Worm (Caenorhabditis elegans) whole organism, L2 larva: Measurements from ENCODE around the gene ndx-6.

Experiments used
- C34F6.9 ChIP-seq: fragments of 150-350 bp; optimal IDR thresholded peaks from 2 replicates; lab custom pipeline; 2014; ENCODE audit warnings: missing biosample characterization, missing genetic modification characterization
- F13H6.1 ChIP-seq: sonication (generic microtip); optimal IDR thresholded peaks from 2 replicates; lab custom pipeline; 2016; ENCODE audit warnings: missing genetic modification characterization, missing compliant biosample characterization
- R02D3.7 ChIP-seq: fragments of 150-350 bp; optimal IDR thresholded peaks from 2 replicates; lab custom pipeline; 2014; ENCODE audit warnings: missing biosample characterization, missing genetic modification characterization
- Y55F3AM.14 ChIP-seq: fragments of 200-800 bp; sonication (Bioruptor generic); optimal IDR thresholded peaks from 2 replicates; lab custom pipeline; 2018; ENCODE audit warnings: mild to moderate bottlenecking, missing genetic modification characterization, missing compliant biosample characterization
- ZK546.5 ChIP-seq: sonication (generic microtip); optimal IDR thresholded peaks from 2 replicates; lab custom pipeline; 2017; ENCODE audit warnings: missing biosample characterization, missing genetic modification characterization
- alr-1 ChIP-seq: fragments of 150-350 bp; optimal IDR thresholded peaks from 2 replicates; lab custom pipeline; 2014; ENCODE audit warnings: missing biosample characterization, missing genetic modification characterization
- aly-2 ChIP-seq: fragments of 150-350 bp; optimal IDR thresholded peaks from 2 replicates; lab custom pipeline; 2014; ENCODE audit warnings: missing biosample characterization, missing genetic modification characterization
- ama-1 ChIP-seq: fragments of 150-350 bp; optimal IDR thresholded peaks from 2 replicates; lab custom pipeline; 2018; ENCODE audit warnings: inconsistent platforms
- blmp-1 ChIP-seq: sonication (generic microtip); optimal IDR thresholded peaks from 2 replicates; lab custom pipeline; 2017; ENCODE audit warnings: missing genetic modification characterization, mild to moderate bottlenecking, missing compliant biosample characterization, antibody characterized with exemption, moderate library complexity; ENCODE audit not compliant: insufficient read depth
- ceh-16 ChIP-seq: fragments of 150-350 bp; optimal IDR thresholded peaks from 2 replicates; lab custom pipeline; 2014; ENCODE audit warnings: missing biosample characterization, missing genetic modification characterization
- ceh-82 ChIP-seq: fragments of 150-350 bp; optimal IDR thresholded peaks from 2 replicates; lab custom pipeline; 2014; ENCODE audit warnings: missing biosample characterization, missing genetic modification characterization
- crh-2 ChIP-seq: sonication (generic microtip); optimal IDR thresholded peaks from 2 replicates; lab custom pipeline; 2017; ENCODE audit warnings: missing biosample characterization, missing genetic modification characterization
- dmd-4 ChIP-seq: sonication (generic microtip); optimal IDR thresholded peaks from 2 replicates; lab custom pipeline; 2017; ENCODE audit warnings: missing biosample characterization, missing genetic modification characterization
- egl-27 ChIP-seq: sonication (generic microtip); optimal IDR thresholded peaks from 3 replicates; lab custom pipeline; 2017; ENCODE audit warnings: missing biosample characterization, missing genetic modification reagents, missing genetic modification characterization
- elt-1 ChIP-seq: fragments of 150-350 bp; optimal IDR thresholded peaks from 2 replicates; lab custom pipeline; 2014; ENCODE audit warnings: missing biosample characterization, missing genetic modification characterization
- elt-3 ChIP-seq: sonication (generic microtip); optimal IDR thresholded peaks from 2 replicates; lab custom pipeline; 2017; ENCODE audit warnings: missing biosample characterization, missing genetic modification characterization
- fos-1 ChIP-seq: fragments of 150-350 bp; optimal IDR thresholded peaks from 2 replicates; lab custom pipeline; 2014; ENCODE audit warnings: missing biosample characterization, missing genetic modification characterization
- gmeb-1 ChIP-seq: fragments of 150-350 bp; optimal IDR thresholded peaks from 2 replicates; lab custom pipeline; 2014; ENCODE audit warnings: missing biosample characterization, missing genetic modification characterization
- lin-11 ChIP-seq: fragments of 150-350 bp; sonication (generic microtip); optimal IDR thresholded peaks from 2 replicates; lab custom pipeline; 2014; ENCODE audit warnings: missing biosample characterization, missing genetic modification characterization, inconsistent platforms, mixed read lengths
- lin-13 ChIP-seq: fragments of 150-350 bp; optimal IDR thresholded peaks from 2 replicates; lab custom pipeline; 2014; ENCODE audit warnings: missing biosample characterization, missing genetic modification reagents, missing genetic modification characterization
- lin-39 ChIP-seq: fragments of 150-350 bp; optimal IDR thresholded peaks from 2 replicates; lab custom pipeline; 2014; ENCODE audit warnings: missing biosample characterization, missing genetic modification reagents, missing genetic modification characterization
- lsy-2 ChIP-seq, 2 experiments: fragments of 150-350 bp in 1 of 2; sonication (generic microtip) in 1 of 2; optimal IDR thresholded peaks; 2 replicates each; lab custom pipeline; 2014 to 2017; ENCODE audit warnings: missing biosample characterization in 2 of 2, missing genetic modification characterization in 2 of 2
- mab-5 ChIP-seq: fragments of 150-350 bp; optimal IDR thresholded peaks from 2 replicates; lab custom pipeline; 2014; ENCODE audit warnings: missing biosample characterization, missing genetic modification characterization
- mbf-1 ChIP-seq: sonication (generic microtip); optimal IDR thresholded peaks from 2 replicates; lab custom pipeline; 2017; ENCODE audit warnings: missing biosample characterization, missing genetic modification characterization
- mdl-1 ChIP-seq, 2 experiments: fragments of 150-350 bp in 1 of 2; sonication (generic microtip) in 1 of 2; optimal IDR thresholded peaks; 2 replicates each; lab custom pipeline; 2017; ENCODE audit warnings: missing biosample characterization in 2 of 2, missing genetic modification characterization in 2 of 2
- nhr-10 ChIP-seq: sonication (generic microtip); optimal IDR thresholded peaks from 2 replicates; lab custom pipeline; 2017; ENCODE audit warnings: missing biosample characterization, missing genetic modification characterization
- nhr-11 ChIP-seq: fragments of 150-350 bp; optimal IDR thresholded peaks from 2 replicates; lab custom pipeline; 2014; ENCODE audit warnings: missing biosample characterization, missing genetic modification characterization
- nhr-12 ChIP-seq: fragments of 150-350 bp; optimal IDR thresholded peaks from 2 replicates; lab custom pipeline; 2014; ENCODE audit warnings: missing biosample characterization, missing genetic modification characterization
- nhr-129 ChIP-seq: fragments of 150-350 bp; optimal IDR thresholded peaks from 2 replicates; lab custom pipeline; 2014; ENCODE audit warnings: missing biosample characterization, missing genetic modification characterization
- nhr-21 ChIP-seq: fragments of 150-350 bp; optimal IDR thresholded peaks from 2 replicates; lab custom pipeline; 2014; ENCODE audit warnings: missing biosample characterization, missing genetic modification characterization
- nhr-23 ChIP-seq: fragments of 150-350 bp; optimal IDR thresholded peaks from 2 replicates; lab custom pipeline; 2014; ENCODE audit warnings: missing biosample characterization, missing genetic modification reagents, missing genetic modification characterization
- nhr-237 ChIP-seq: fragments of 150-350 bp; optimal IDR thresholded peaks from 2 replicates; lab custom pipeline; 2014; ENCODE audit warnings: missing biosample characterization, missing genetic modification characterization
- nhr-25 ChIP-seq: fragments of 150-350 bp; sonication (generic microtip); optimal IDR thresholded peaks from 3 replicates; lab custom pipeline; 2014; ENCODE audit warnings: missing biosample characterization, missing genetic modification characterization
- nhr-6 ChIP-seq: fragments of 150-350 bp; optimal IDR thresholded peaks from 2 replicates; lab custom pipeline; 2014; ENCODE audit warnings: missing biosample characterization, missing genetic modification characterization
- nhr-77 ChIP-seq: fragments of 150-350 bp; optimal IDR thresholded peaks from 2 replicates; lab custom pipeline; 2014; ENCODE audit warnings: missing biosample characterization, missing genetic modification characterization
- peb-1 ChIP-seq: fragments of 150-350 bp; optimal IDR thresholded peaks from 2 replicates; lab custom pipeline; 2014; ENCODE audit warnings: missing biosample characterization, missing genetic modification characterization
- sem-4 ChIP-seq: fragments of 150-350 bp; optimal IDR thresholded peaks from 2 replicates; lab custom pipeline; 2014; ENCODE audit warnings: missing biosample characterization, missing genetic modification reagents, missing genetic modification characterization
- skn-1 ChIP-seq: sonication (generic microtip); optimal IDR thresholded peaks from 2 replicates; lab custom pipeline; 2017; ENCODE audit warnings: missing biosample characterization, missing genetic modification characterization
- sma-3 ChIP-seq: sonication (generic microtip); optimal IDR thresholded peaks from 2 replicates; lab custom pipeline; 2016; ENCODE audit warnings: missing genetic modification reagents, missing genetic modification characterization, missing compliant biosample characterization
- sma-9 ChIP-seq, 2 experiments: fragments of 150-350 bp in 1 of 2; sonication (generic microtip) in 1 of 2; optimal IDR thresholded peaks; 2 replicates each; lab custom pipeline; 2014 to 2016; ENCODE audit warnings: missing genetic modification characterization in 2 of 2, mild to moderate bottlenecking in 1 of 2, missing biosample characterization in 1 of 2, missing compliant biosample characterization in 1 of 2, missing genetic modification reagents in 1 of 2, moderate library complexity in 1 of 2
- snpc-4 ChIP-seq: fragments of 150-350 bp; optimal IDR thresholded peaks from 2 replicates; lab custom pipeline; 2014; ENCODE audit warnings: missing biosample characterization, missing genetic modification characterization
- unc-39 ChIP-seq: fragments of 150-350 bp; optimal IDR thresholded peaks from 2 replicates; lab custom pipeline; 2014; ENCODE audit warnings: missing biosample characterization, missing genetic modification characterization
- unc-55 ChIP-seq: fragments of 150-350 bp; sonication (generic microtip); optimal IDR thresholded peaks from 3 replicates; lab custom pipeline; 2014; ENCODE audit warnings: missing biosample characterization, missing genetic modification reagents, missing genetic modification characterization
- unc-62 ChIP-seq: fragments of 150-350 bp; optimal IDR thresholded peaks from 2 replicates; lab custom pipeline; 2014; ENCODE audit warnings: missing biosample characterization, missing genetic modification reagents, missing genetic modification characterization
- zag-1 ChIP-seq: fragments of 150-350 bp; optimal IDR thresholded peaks from 2 replicates; lab custom pipeline; 2014; ENCODE audit warnings: missing biosample characterization, missing genetic modification characterization
- ztf-1 ChIP-seq: fragments of 200-800 bp; sonication (Bioruptor generic); conservative IDR thresholded peaks from 2 replicates; pipeline ENCODE4 v1.3.6; 2022; ENCODE audit warnings: missing genetic modification characterization, missing compliant biosample characterization
- ztf-11 ChIP-seq: sonication (generic microtip); optimal IDR thresholded peaks from 2 replicates; lab custom pipeline; 2017; ENCODE audit warnings: missing biosample characterization, missing genetic modification characterization
- ztf-4 ChIP-seq: fragments of 150-350 bp; optimal IDR thresholded peaks from 2 replicates; lab custom pipeline; 2014; ENCODE audit warnings: missing biosample characterization, missing genetic modification characterization

The ndx-6 gene

DNA sequence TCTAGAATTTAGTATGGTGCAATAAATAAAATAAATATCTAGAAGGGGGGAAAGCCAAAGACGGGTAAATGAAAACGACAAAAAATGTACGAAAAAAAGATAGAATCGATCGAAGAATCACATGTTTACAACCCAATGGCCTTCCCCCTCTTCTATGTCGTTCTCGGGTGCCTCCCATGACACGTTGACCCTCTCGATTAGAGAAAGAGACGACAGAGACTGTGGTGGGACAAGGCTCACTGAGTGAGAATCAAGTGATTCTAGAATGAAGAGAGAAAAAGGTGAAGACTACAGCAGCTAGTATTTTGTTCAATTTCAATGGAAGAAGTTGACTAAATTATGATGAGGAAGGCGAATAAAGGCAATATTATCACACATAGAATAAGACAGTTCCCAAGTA is 36.4 kb upstream of the ndx-6 start:
- TF ChIP-seq nhr-21 (tag; lab: Kevin White, UChicago): no peak
- TF ChIP-seq elt-1 (tag; lab: Kevin White, UChicago): no peak
- no peak for TF ChIP-seq ceh-16
- TF ChIP-seq ceh-82: no peak
- TF ChIP-seq zag-1: no peak
- TF ChIP-seq lin-39 (tag; lab: Kevin White, UChicago): no peak
- TF ChIP-seq peb-1 (tag; lab: Kevin White, UChicago): no peak
- TF ChIP-seq lin-11: no peak
- TF ChIP-seq mab-5 (tag; lab: Kevin White, UChicago): no peak
- TF ChIP-seq alr-1 (tag; lab: Kevin White, UChicago): no peak
- TF ChIP-seq mdl-1 (tag; optimal IDR thresholded peaks at IDR 0.05; lab: Kevin White, UChicago): no peak
- TF ChIP-seq ZK546.5 (tag; lab: Kevin White, UChicago): no peak
- TF ChIP-seq nhr-12: no peak
- TF ChIP-seq F13H6.1: peak; percentile 38
- TF ChIP-seq C34F6.9 (tag; lab: Kevin White, UChicago): peak; percentile 79
- no peak for TF ChIP-seq Y55F3AM.14 (GFP tag; lab: Kevin White, UChicago)
- no peak for TF ChIP-seq nhr-77 (tag; lab: Kevin White, UChicago)
- no peak for TF ChIP-seq ztf-11 (tag; lab: Kevin White, UChicago)
- TF ChIP-seq skn-1 (tag; lab: Kevin White, UChicago): no peak
- no peak for TF ChIP-seq nhr-23 (tag; lab: Kevin White, UChicago)
- peak; percentile 76 for TF ChIP-seq crh-2 (tag; lab: Kevin White, UChicago)
- no peak for TF ChIP-seq egl-27 (tag; lab: Kevin White, UChicago)
- TF ChIP-seq sma-9 (GFP tag; optimal IDR thresholded peaks at IDR 0.05; lab: Kevin White, UChicago): peak; percentile 27
- no peak for TF ChIP-seq sma-9 (tag; optimal IDR thresholded peaks at IDR 0.05; lab: Kevin White, UChicago)
- no peak for TF ChIP-seq snpc-4 (tag; lab: Kevin White, UChicago)
- no peak for TF ChIP-seq R02D3.7 (tag; lab: Kevin White, UChicago)
- TF ChIP-seq unc-62 (GFP tag; lab: Kevin White, UChicago): no peak
- no peak for TF ChIP-seq sma-3 (GFP tag; lab: Kevin White, UChicago)
- no peak for TF ChIP-seq unc-55 (GFP tag; lab: Kevin White, UChicago)
- TF ChIP-seq gmeb-1 (tag; lab: Kevin White, UChicago): no peak
- no peak for TF ChIP-seq nhr-11 (tag; lab: Kevin White, UChicago)
- no peak for TF ChIP-seq dmd-4 (tag; lab: Kevin White, UChicago)
- no peak for TF ChIP-seq ztf-1 (GFP tag; lab: Robert Waterston, UW)
- no peak for TF ChIP-seq blmp-1
- TF ChIP-seq elt-3 (tag; lab: Kevin White, UChicago): no peak
- peak; percentile 92 for TF ChIP-seq nhr-129 (tag; lab: Kevin White, UChicago)
- TF ChIP-seq nhr-237: no peak
- TF ChIP-seq lsy-2 (tag; optimal IDR thresholded peaks at IDR 0.05; lab: Kevin White, UChicago): peak in 1 of 2 experiments; percentile 71
- no peak for TF ChIP-seq aly-2 (tag; lab: Kevin White, UChicago)
- no peak for TF ChIP-seq lin-13 (GFP tag; lab: Kevin White, UChicago)
- TF ChIP-seq nhr-6 (tag; lab: Kevin White, UChicago): no peak
- peak; percentile 69 for TF ChIP-seq nhr-25 (tag; lab: Kevin White, UChicago)
- peak; percentile 63 for TF ChIP-seq fos-1 (tag; lab: Kevin White, UChicago)
- no peak for TF ChIP-seq nhr-10 (tag; lab: Kevin White, UChicago)
- no peak for TF ChIP-seq mbf-1
- TF ChIP-seq ama-1 (lab: Kevin White, UChicago): peak; percentile 28
- TF ChIP-seq sem-4 (tag; lab: Kevin White, UChicago): no peak
- no peak for TF ChIP-seq ztf-4 (tag; lab: Kevin White, UChicago)
- TF ChIP-seq unc-39 (tag; lab: Kevin White, UChicago): no peak
